Worm (Caenorhabditis elegans) whole organism, L4 larva: ENCODE results near the gene grl-29.

ENCODE experiments used
- F37D6.2 ChIP-seq: sonication (generic microtip); optimal IDR thresholded peaks from 2 replicates; lab custom pipeline; 2016; ENCODE audit warnings: mild to moderate bottlenecking, missing genetic modification characterization, missing compliant biosample characterization
- R02D3.7 ChIP-seq: fragments of 150-350 bp; sonication (generic microtip); optimal IDR thresholded peaks from 3 replicates; lab custom pipeline; 2014; ENCODE audit warnings: missing biosample characterization, missing genetic modification characterization
- T20F7.1 ChIP-seq: fragments of 200-800 bp; sonication (Bioruptor generic); optimal IDR thresholded peaks from 2 replicates; lab custom pipeline; 2018; ENCODE audit warnings: mild to moderate bottlenecking, missing genetic modification characterization, missing compliant biosample characterization
- Y48G9A.11 ChIP-seq: fragments of 200-800 bp; sonication (Bioruptor generic); IDR thresholded peaks from 2 replicates; pipeline ENCODE4 v1.3.6; 2022; ENCODE audit warnings: missing genetic modification reagents, missing genetic modification characterization, missing compliant biosample characterization
- Y5F2A.4 ChIP-seq: fragments of 200-800 bp; sonication (Bioruptor generic); optimal IDR thresholded peaks from 2 replicates; lab custom pipeline; 2018; ENCODE audit warnings: mild to moderate bottlenecking, missing genetic modification characterization, missing compliant biosample characterization
- Y75B8A.6 ChIP-seq: fragments of 200-800 bp; sonication (Bioruptor generic); IDR thresholded peaks from 2 replicates; pipeline ENCODE4 v1.3.6; 2022; ENCODE audit warnings: missing genetic modification reagents, missing genetic modification characterization, missing compliant biosample characterization
- aha-1 ChIP-seq: fragments of 150-350 bp; peaks from one replicate; lab custom pipeline; 2014; ENCODE audit warnings: missing biosample characterization, missing genetic modification characterization
- aly-2 ChIP-seq: sonication (generic microtip); optimal IDR thresholded peaks from 2 replicates; lab custom pipeline; 2018; ENCODE audit warnings: missing biosample characterization, missing genetic modification characterization
- ama-1 ChIP-seq: fragments of 150-350 bp; optimal IDR thresholded peaks from 2 replicates; lab custom pipeline; 2014; ENCODE audit warnings: inconsistent platforms, mixed read lengths
- attf-4 ChIP-seq: sonication (generic microtip); optimal IDR thresholded peaks from 3 replicates; lab custom pipeline; 2017; ENCODE audit warnings: missing biosample characterization, missing genetic modification characterization
- ceh-20 ChIP-seq: fragments of 200-800 bp; sonication (Bioruptor generic); IDR thresholded peaks from 2 replicates; pipeline ENCODE4 v1.3.6; 2022; ENCODE audit warnings: missing genetic modification reagents, missing genetic modification characterization, missing compliant biosample characterization
- ceh-32 ChIP-seq: sonication (generic microtip); optimal IDR thresholded peaks from 2 replicates; lab custom pipeline; 2016; ENCODE audit warnings: mild to moderate bottlenecking, missing genetic modification characterization, missing compliant biosample characterization; ENCODE audit not compliant: poor library complexity
- ceh-44 ChIP-seq: fragments of 200-800 bp; sonication (Bioruptor generic); IDR thresholded peaks from 2 replicates; pipeline ENCODE4 v1.3.6; 2022; ENCODE audit warnings: missing genetic modification reagents, missing genetic modification characterization, missing compliant biosample characterization
- ces-1 ChIP-seq: fragments of 150-350 bp; sonication (generic microtip); optimal IDR thresholded peaks from 4 replicates; lab custom pipeline; 2014; ENCODE audit warnings: missing biosample characterization, missing genetic modification reagents, missing genetic modification characterization
- daf-12 ChIP-seq: fragments of 150-350 bp; optimal IDR thresholded peaks from 2 replicates; lab custom pipeline; 2014; ENCODE audit warnings: missing biosample characterization, missing genetic modification reagents, missing genetic modification characterization
- dmd-6 ChIP-seq: fragments of 200-800 bp; sonication (Bioruptor generic); IDR thresholded peaks from 2 replicates; pipeline ENCODE4 v1.3.6; 2022; ENCODE audit warnings: missing genetic modification reagents, missing genetic modification characterization, missing compliant biosample characterization
- dmd-9 ChIP-seq: fragments of 200-800 bp; sonication (Bioruptor generic); IDR thresholded peaks from 2 replicates; pipeline ENCODE4 v1.3.6; 2022; ENCODE audit warnings: missing genetic modification reagents, missing genetic modification characterization, missing compliant biosample characterization
- duxl-1 ChIP-seq: sonication (generic microtip); optimal IDR thresholded peaks from 2 replicates; lab custom pipeline; 2016; ENCODE audit warnings: mild to moderate bottlenecking, missing genetic modification characterization, moderate library complexity, missing compliant biosample characterization; ENCODE audit not compliant: poor library complexity
- dve-1 ChIP-seq: sonication (generic microtip); optimal IDR thresholded peaks from 2 replicates; lab custom pipeline; 2017; ENCODE audit warnings: antibody characterized with exemption, mild to moderate bottlenecking, missing genetic modification characterization, missing compliant biosample characterization; ENCODE audit not compliant: insufficient read depth
- egl-43 ChIP-seq: fragments of 200-800 bp; sonication (Bioruptor generic); IDR thresholded peaks from 2 replicates; pipeline ENCODE4 v1.3.6; 2022; ENCODE audit warnings: missing genetic modification reagents, missing genetic modification characterization, missing compliant biosample characterization
- hmg-1.1 ChIP-seq: fragments of 200-800 bp; sonication (Bioruptor generic); IDR thresholded peaks from 2 replicates; pipeline ENCODE4 v1.3.6; 2022; ENCODE audit warnings: missing genetic modification reagents, missing genetic modification characterization, missing compliant biosample characterization
- lin-1 ChIP-seq: fragments of 200-800 bp; sonication (Bioruptor generic); IDR thresholded peaks from 2 replicates; pipeline ENCODE4 v1.3.6; 2022; ENCODE audit warnings: missing genetic modification reagents, missing genetic modification characterization, missing compliant biosample characterization
- lin-13 ChIP-seq: fragments of 150-350 bp; optimal IDR thresholded peaks from 2 replicates; lab custom pipeline; 2014; ENCODE audit warnings: missing biosample characterization, missing genetic modification reagents, missing genetic modification characterization
- lin-15B ChIP-seq: fragments of 150-350 bp; sonication (generic microtip); optimal IDR thresholded peaks from 3 replicates; lab custom pipeline; 2014; ENCODE audit warnings: missing biosample characterization, missing genetic modification characterization
- lin-38 ChIP-seq: fragments of 200-800 bp; sonication (Bioruptor generic); IDR thresholded peaks from 2 replicates; pipeline ENCODE4 v1.3.6; 2022; ENCODE audit warnings: missing genetic modification reagents, missing genetic modification characterization, missing compliant biosample characterization
- lsy-2 ChIP-seq, 2 experiments: fragments of 150-350 bp in 1 of 2; sonication (generic microtip) in 1 of 2; optimal IDR thresholded peaks; 2 replicates each; lab custom pipeline; 2014 to 2017; ENCODE audit warnings: missing biosample characterization in 2 of 2, missing genetic modification characterization in 2 of 2
- madf-9 ChIP-seq: fragments of 200-800 bp; sonication (Bioruptor generic); conservative IDR thresholded peaks from 2 replicates; pipeline ENCODE4 v1.3.6; 2022; ENCODE audit warnings: missing genetic modification reagents, missing genetic modification characterization, missing compliant biosample characterization
- mes-2 ChIP-seq: sonication (generic microtip); optimal IDR thresholded peaks from 2 replicates; lab custom pipeline; 2016; ENCODE audit warnings: missing genotype, mild to moderate bottlenecking, missing genetic modification characterization, missing compliant biosample characterization; ENCODE audit not compliant: poor library complexity, severe bottlenecking
- nhr-102 ChIP-seq: sonication (generic microtip); optimal IDR thresholded peaks from 2 replicates; lab custom pipeline; 2016; ENCODE audit warnings: mild to moderate bottlenecking, missing genetic modification characterization, moderate library complexity, missing compliant biosample characterization
- nhr-11 ChIP-seq: fragments of 150-350 bp; optimal IDR thresholded peaks from 2 replicates; lab custom pipeline; 2014; ENCODE audit warnings: missing biosample characterization, missing genetic modification characterization
- nhr-42 ChIP-seq: fragments of 200-800 bp; sonication (Bioruptor generic); IDR thresholded peaks from 2 replicates; pipeline ENCODE4 v1.3.6; 2022; ENCODE audit warnings: missing genetic modification characterization, missing compliant biosample characterization
- nhr-48 ChIP-seq: sonication (generic microtip); optimal IDR thresholded peaks from 2 replicates; lab custom pipeline; 2016; ENCODE audit warnings: mild to moderate bottlenecking, missing genetic modification characterization, missing compliant biosample characterization
- nhr-6 ChIP-seq: fragments of 150-350 bp; optimal IDR thresholded peaks from 2 replicates; lab custom pipeline; 2014; ENCODE audit warnings: missing biosample characterization, missing genetic modification characterization
- pha-4 ChIP-seq, 2 experiments: fragments of 150-350 bp in 1 of 2; fragments of 200-800 bp in 1 of 2; sonication (Bioruptor generic) in 1 of 2; IDR thresholded peaks in 1 of 2; optimal IDR thresholded peaks in 1 of 2; 2 replicates each; pipeline versions ENCODE4 v1.3.6 to Lab custom; 2014 to 2022; ENCODE audit warnings: missing genetic modification characterization in 2 of 2, missing genetic modification reagents in 2 of 2, missing biosample characterization in 1 of 2, missing compliant biosample characterization in 1 of 2
- php-3 ChIP-seq: fragments of 200-800 bp; sonication (Bioruptor generic); IDR thresholded peaks from 2 replicates; pipeline ENCODE4 v1.3.6; 2022; ENCODE audit warnings: missing genetic modification reagents, missing genetic modification characterization, missing compliant biosample characterization
- rbr-2 ChIP-seq: sonication (generic microtip); optimal IDR thresholded peaks from 2 replicates; lab custom pipeline; 2016; ENCODE audit warnings: missing genotype, missing genetic modification characterization, missing compliant biosample characterization
- saeg-2 ChIP-seq: fragments of 200-800 bp; sonication (Bioruptor generic); IDR thresholded peaks from 2 replicates; pipeline ENCODE4 v1.3.6; 2022; ENCODE audit warnings: missing genetic modification reagents, missing genetic modification characterization, missing compliant biosample characterization
- sdz-12 ChIP-seq: fragments of 200-800 bp; sonication (Bioruptor generic); optimal IDR thresholded peaks from 2 replicates; lab custom pipeline; 2018; ENCODE audit warnings: mild to moderate bottlenecking, missing genetic modification characterization, missing compliant biosample characterization
- set-16 ChIP-seq: fragments of 200-800 bp; sonication (Bioruptor generic); IDR thresholded peaks from 2 replicates; pipeline ENCODE4 v1.3.6; 2022; ENCODE audit warnings: missing genetic modification reagents, missing genetic modification characterization, missing compliant biosample characterization
- snpc-4 ChIP-seq: fragments of 150-350 bp; optimal IDR thresholded peaks from 2 replicates; lab custom pipeline; 2014; ENCODE audit warnings: missing biosample characterization, missing genetic modification characterization
- spr-3 ChIP-seq: fragments of 200-800 bp; sonication (Bioruptor generic); optimal IDR thresholded peaks from 2 replicates; lab custom pipeline; 2018; ENCODE audit warnings: mild to moderate bottlenecking, missing genetic modification characterization, missing compliant biosample characterization
- tag-97 ChIP-seq: fragments of 200-800 bp; sonication (Bioruptor generic); IDR thresholded peaks from 2 replicates; pipeline ENCODE4 v1.3.6; 2022; ENCODE audit warnings: missing genetic modification characterization, missing compliant biosample characterization
- tra-1 ChIP-seq: fragments of 200-800 bp; sonication (Bioruptor generic); IDR thresholded peaks from 2 replicates; pipeline ENCODE4 v1.3.6; 2022; ENCODE audit warnings: missing genetic modification reagents, missing genetic modification characterization, missing compliant biosample characterization
- unc-39 ChIP-seq: sonication (generic microtip); optimal IDR thresholded peaks from 2 replicates; lab custom pipeline; 2017; ENCODE audit warnings: missing biosample characterization, missing genetic modification characterization
- vab-7 ChIP-seq: fragments of 200-800 bp; sonication (Bioruptor generic); IDR thresholded peaks from 2 replicates; pipeline ENCODE4 v1.3.6; 2022; ENCODE audit warnings: missing genetic modification reagents, missing genetic modification characterization, missing compliant biosample characterization
- zag-1 ChIP-seq: fragments of 150-350 bp; optimal IDR thresholded peaks from 2 replicates; lab custom pipeline; 2014; ENCODE audit warnings: missing biosample characterization, missing genetic modification characterization

grl-29 gene

ce11 chrV:3585011-3585410, 30.0 kb upstream of the grl-29 start (continued):
- 0 out of 2 replicates have a peak, but pooled peaks have one; percentile 14 for TF ChIP-seq vab-7
- no peak for TF ChIP-seq nhr-11 (tag; lab: Kevin White, UChicago)
- no peak for TF ChIP-seq dmd-9 (GFP tag; lab: Robert Waterston, UW)
- no peak for TF ChIP-seq duxl-1
- no peak for TF ChIP-seq nhr-48 (tag; lab: Kevin White, UChicago)
- TF ChIP-seq nhr-102 (tag; lab: Kevin White, UChicago): peak; percentile 22
- TF ChIP-seq ceh-32: no peak
- no peak for TF ChIP-seq F37D6.2 (tag; lab: Kevin White, UChicago)
- TF ChIP-seq, all 104 proteins: peak for 14

- TF ChIP-seq tra-1 (no peak), unc-39 (tag; lab: Kevin White, UChicago) (no peak), aha-1 (tag; lab: Kevin White, UChicago) (peak; percentile 94), attf-4 (no peak), set-16 (GFP tag; lab: Robert Waterston, UW) (0 out of 2 replicates have a peak, but pooled peaks have one; percentile 19), snpc-4 (tag; lab: Kevin White, UChicago) (no peak), nhr-6 (tag; lab: Kevin White, UChicago) (no peak), lin-13 (GFP tag; lab: Kevin White, UChicago) (no peak), sdz-12 (no peak), tag-97 (GFP tag; lab: Robert Waterston, UW) (no peak), dmd-9 (GFP tag; lab: Robert Waterston, UW) (no peak), ces-1 (no peak)
Observed at ce11 chrV:3583622-3584021, 28.6 kb upstream of the grl-29 start.

DNA sequence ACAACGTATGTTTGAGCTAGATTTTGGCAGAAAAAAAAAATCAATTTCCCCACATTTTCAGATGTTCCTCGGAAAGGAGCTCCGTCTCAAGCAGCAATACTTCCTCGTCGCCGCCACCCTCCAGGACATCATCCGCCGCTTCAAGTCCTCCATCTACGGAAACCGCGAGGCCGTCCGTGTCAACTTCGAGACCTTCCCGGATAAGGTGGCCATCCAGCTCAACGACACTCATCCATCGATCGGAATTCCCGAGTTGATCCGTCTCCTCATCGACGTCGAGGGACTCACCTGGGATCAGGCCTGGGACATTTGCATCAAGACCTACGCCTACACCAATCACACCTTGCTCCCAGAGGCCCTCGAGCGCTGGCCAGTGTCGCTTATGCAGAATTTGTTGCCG, 27.6 kb upstream of the grl-29 start:
- TF ChIP-seq ces-1 (no peak), set-16 (GFP tag; lab: Robert Waterston, UW) (peak; percentile 77)

ce11 chrV:3582086-3582485, 27.1 kb upstream of the grl-29 start:
- TF ChIP-seq madf-9 (GFP tag; lab: Robert Waterston, UW) (0 out of 2 replicates have a peak, but pooled peaks have one; percentile 4), lsy-2 (tag; optimal IDR thresholded peaks at IDR 0.05; lab: Kevin White, UChicago) (peak in 1 of 2 experiments; percentile 35), nhr-42 (GFP tag; lab: Robert Waterston, UW) (no peak), pha-4 (GFP tag; IDR thresholded peaks at IDR 0.05; lab: Robert Waterston, UW) (peak; percentile 75; the same call in 1 of the 2 replicates), pha-4 (tag; optimal IDR thresholded peaks at IDR 0.05; lab: Kevin White, UChicago) (no peak), T20F7.1 (no peak), Y5F2A.4 (GFP tag; lab: Kevin White, UChicago) (no peak), lin-1 (GFP tag; lab: Robert Waterston, UW) (0 out of 2 replicates have a peak, but pooled peaks have one; percentile 21), ceh-20 (GFP tag; lab: Robert Waterston, UW) (no peak), zag-1 (tag; lab: Kevin White, UChicago) (no peak), daf-12 (no peak), ceh-44 (GFP tag; lab: Robert Waterston, UW) (peak; percentile 39; the same call in 1 of the 2 replicates), saeg-2 (GFP tag; lab: Robert Waterston, UW) (no peak), Y48G9A.11 (peak; percentile 70; the same call in 1 of the 2 replicates), Y75B8A.6 (GFP tag; lab: Robert Waterston, UW) (no peak), rbr-2 (tag; lab: Kevin White, UChicago) (no peak), lin-15B (tag; lab: Kevin White, UChicago) (no peak), hmg-1.1 (GFP tag; lab: Robert Waterston, UW) (no peak), spr-3 (GFP tag; lab: Kevin White, UChicago) (no peak), aly-2 (tag; lab: Kevin White, UChicago) (no peak), mes-2 (peak; percentile 21), dmd-6 (GFP tag; lab: Robert Waterston, UW) (peak; percentile 8; the same call in 1 of the 2 replicates), lin-38 (GFP tag; lab: Robert Waterston, UW) (peak; percentile 70; the same call in 1 of the 2 replicates), egl-43 (no peak), dve-1 (tag; lab: Kevin White, UChicago) (peak; percentile 8), attf-4 (no peak), ceh-32 (no peak), ama-1 (lab: Kevin White, UChicago) (no peak), R02D3.7 (tag; lab: Kevin White, UChicago) (no peak), php-3 (no peak)
